Worm (Caenorhabditis elegans) whole organism, mixed stage, embryonic: ENCODE measurements around the gene efhc-1.

ENCODE experiments used
- nhr-12 ChIP-seq: fragments of 150-350 bp; optimal IDR thresholded peaks from 2 replicates; lab custom pipeline; 2014; ENCODE audit warnings: missing biosample characterization, missing genetic modification characterization
- unc-62 ChIP-seq: fragments of 150-350 bp; optimal IDR thresholded peaks from 2 replicates; lab custom pipeline; 2014; ENCODE audit warnings: missing biosample characterization, missing genetic modification reagents, missing genetic modification characterization

DNA sequence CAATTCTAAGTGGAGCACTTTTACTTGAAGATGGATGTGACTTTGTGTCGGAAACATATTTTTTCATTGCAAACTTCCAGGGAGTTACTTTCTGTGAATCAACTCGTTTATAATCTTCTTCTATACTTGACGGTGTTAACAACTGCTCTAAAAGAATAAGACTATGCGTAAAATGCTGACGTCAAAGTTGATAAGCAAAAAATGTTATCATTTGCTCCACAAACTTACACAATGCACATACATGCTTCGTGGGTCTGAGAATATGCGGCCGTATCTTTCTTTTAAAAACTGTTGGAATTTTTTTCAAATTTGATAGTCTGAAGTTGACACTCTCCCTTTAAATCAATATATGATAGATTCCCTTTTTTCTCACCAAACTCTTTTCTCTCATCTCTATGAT, 37.0 kb downstream of the efhc-1 start:
- no peak for TF ChIP-seq unc-62
- no peak for TF ChIP-seq nhr-12 (tag; lab: Kevin White, UChicago)
